Worm (Caenorhabditis elegans) whole organism, L3 larva: ENCODE data around the gene sups-1.

Experiments used
- R02D3.7 ChIP-seq: fragments of 150-350 bp; optimal IDR thresholded peaks from 2 replicates; lab custom pipeline; 2014; ENCODE audit warnings: missing biosample characterization, missing genetic modification characterization
- ZK546.5 ChIP-seq: sonication (generic microtip); optimal IDR thresholded peaks from 2 replicates; lab custom pipeline; 2017; ENCODE audit warnings: missing biosample characterization, missing genetic modification characterization
- aly-2 ChIP-seq: fragments of 150-350 bp; optimal IDR thresholded peaks from 2 replicates; lab custom pipeline; 2014; ENCODE audit warnings: missing biosample characterization, missing genetic modification characterization
- ama-1 ChIP-seq: fragments of 150-350 bp; optimal IDR thresholded peaks from 2 replicates; lab custom pipeline; 2018
- ceh-16 ChIP-seq: sonication (generic microtip); optimal IDR thresholded peaks from 2 replicates; lab custom pipeline; 2017; ENCODE audit warnings: missing biosample characterization, missing genetic modification characterization
- ceh-82 ChIP-seq: fragments of 150-350 bp; optimal IDR thresholded peaks from 2 replicates; lab custom pipeline; 2014; ENCODE audit warnings: missing biosample characterization, missing genetic modification characterization
- ceh-9 ChIP-seq: sonication (generic microtip); optimal IDR thresholded peaks from 2 replicates; lab custom pipeline; 2018; ENCODE audit warnings: missing biosample characterization, missing genetic modification characterization
- daf-12 ChIP-seq: fragments of 150-350 bp; optimal IDR thresholded peaks from 2 replicates; lab custom pipeline; 2014; ENCODE audit warnings: missing biosample characterization, missing genetic modification reagents, missing genetic modification characterization
- elt-1 ChIP-seq: fragments of 150-350 bp; optimal IDR thresholded peaks from 2 replicates; lab custom pipeline; 2014; ENCODE audit warnings: missing biosample characterization, missing genetic modification characterization
- elt-2 ChIP-seq: sonication (generic microtip); optimal IDR thresholded peaks from 2 replicates; lab custom pipeline; 2016; ENCODE audit warnings: missing genetic modification reagents, mild to moderate bottlenecking, missing genetic modification characterization, missing compliant biosample characterization
- fkh-10 ChIP-seq: sonication (generic microtip); optimal IDR thresholded peaks from 2 replicates; lab custom pipeline; 2017; ENCODE audit warnings: missing biosample characterization, missing genetic modification reagents, missing genetic modification characterization
- fkh-2 ChIP-seq: fragments of 150-350 bp; optimal IDR thresholded peaks from 2 replicates; lab custom pipeline; 2014; ENCODE audit warnings: missing biosample characterization, missing genetic modification reagents, missing genetic modification characterization
- fos-1 ChIP-seq: fragments of 150-350 bp; optimal IDR thresholded peaks from 2 replicates; lab custom pipeline; 2014; ENCODE audit warnings: missing biosample characterization, missing genetic modification characterization
- hmg-11 ChIP-seq: sonication (generic microtip); optimal IDR thresholded peaks from 2 replicates; lab custom pipeline; 2016; ENCODE audit warnings: missing genetic modification characterization, missing compliant biosample characterization
- jun-1 ChIP-seq: fragments of 150-350 bp; optimal IDR thresholded peaks from 2 replicates; lab custom pipeline; 2014; ENCODE audit warnings: missing biosample characterization, missing genetic modification reagents, missing genetic modification characterization
- lin-15B ChIP-seq: fragments of 150-350 bp; optimal IDR thresholded peaks from 2 replicates; lab custom pipeline; 2014; ENCODE audit warnings: missing biosample characterization, missing genetic modification characterization
- lin-39 ChIP-seq: fragments of 150-350 bp; optimal IDR thresholded peaks from 2 replicates; lab custom pipeline; 2018; ENCODE audit warnings: missing biosample characterization, missing genetic modification reagents, missing genetic modification characterization
- lsy-12 ChIP-seq: sonication (generic microtip); optimal IDR thresholded peaks from 2 replicates; lab custom pipeline; 2016; ENCODE audit warnings: mild to moderate bottlenecking, missing genetic modification characterization, missing compliant biosample characterization
- mdl-1 ChIP-seq: fragments of 150-350 bp; optimal IDR thresholded peaks from 2 replicates; lab custom pipeline; 2014; ENCODE audit warnings: missing biosample characterization, missing genetic modification characterization
- nfya-1 ChIP-seq: sonication (generic microtip); optimal IDR thresholded peaks from 2 replicates; lab custom pipeline; 2017; ENCODE audit warnings: missing genetic modification characterization, mild to moderate bottlenecking, missing compliant biosample characterization, antibody characterized with exemption, moderate library complexity; ENCODE audit not compliant: insufficient read depth
- nhr-23 ChIP-seq: fragments of 150-350 bp; optimal IDR thresholded peaks from 2 replicates; lab custom pipeline; 2014; ENCODE audit warnings: missing biosample characterization, missing genetic modification reagents, missing genetic modification characterization
- nhr-25 ChIP-seq: sonication (generic microtip); optimal IDR thresholded peaks from 2 replicates; lab custom pipeline; 2017; ENCODE audit warnings: missing biosample characterization, missing genetic modification characterization
- nhr-28 ChIP-seq: fragments of 150-350 bp; optimal IDR thresholded peaks from 2 replicates; lab custom pipeline; 2014; ENCODE audit warnings: missing biosample characterization, missing genetic modification characterization
- nhr-43 ChIP-seq: sonication (generic microtip); optimal IDR thresholded peaks from 2 replicates; lab custom pipeline; 2016; ENCODE audit warnings: mild to moderate bottlenecking, missing genetic modification characterization, missing compliant biosample characterization; ENCODE audit not compliant: poor library complexity, severe bottlenecking
- nhr-67 ChIP-seq: fragments of 150-350 bp; optimal IDR thresholded peaks from 2 replicates; lab custom pipeline; 2014; ENCODE audit warnings: missing biosample characterization, missing genetic modification characterization
- nhr-77 ChIP-seq: fragments of 150-350 bp; optimal IDR thresholded peaks from 2 replicates; lab custom pipeline; 2014; ENCODE audit warnings: missing biosample characterization, missing genetic modification characterization
- pha-4 ChIP-seq: fragments of 150-350 bp; optimal IDR thresholded peaks from 2 replicates; lab custom pipeline; 2014; ENCODE audit warnings: missing biosample characterization, missing genetic modification reagents, missing genetic modification characterization
- sea-2 ChIP-seq: fragments of 150-350 bp; sonication (generic microtip); optimal IDR thresholded peaks from 4 replicates; lab custom pipeline; 2014; ENCODE audit warnings: missing biosample characterization, missing genetic modification reagents, missing genetic modification characterization
- skn-1 ChIP-seq: fragments of 150-350 bp; optimal IDR thresholded peaks from 2 replicates; lab custom pipeline; 2014; ENCODE audit warnings: missing biosample characterization, missing genetic modification characterization
- snpc-4 ChIP-seq: fragments of 150-350 bp; optimal IDR thresholded peaks from 2 replicates; lab custom pipeline; 2014; ENCODE audit warnings: missing biosample characterization, missing genetic modification characterization
- tbx-2 ChIP-seq: sonication (generic microtip); optimal IDR thresholded peaks from 2 replicates; lab custom pipeline; 2016; ENCODE audit warnings: mild to moderate bottlenecking, missing genetic modification characterization, missing compliant biosample characterization
- zag-1 ChIP-seq: fragments of 150-350 bp; optimal IDR thresholded peaks from 2 replicates; lab custom pipeline; 2014; ENCODE audit warnings: missing biosample characterization, missing genetic modification characterization
- ztf-11 ChIP-seq: fragments of 150-350 bp; optimal IDR thresholded peaks from 2 replicates; lab custom pipeline; 2014; ENCODE audit warnings: missing biosample characterization, missing genetic modification characterization
- ztf-4 ChIP-seq: fragments of 150-350 bp; optimal IDR thresholded peaks from 2 replicates; lab custom pipeline; 2014; ENCODE audit warnings: missing biosample characterization, missing genetic modification characterization

Gene sups-1

DNA sequence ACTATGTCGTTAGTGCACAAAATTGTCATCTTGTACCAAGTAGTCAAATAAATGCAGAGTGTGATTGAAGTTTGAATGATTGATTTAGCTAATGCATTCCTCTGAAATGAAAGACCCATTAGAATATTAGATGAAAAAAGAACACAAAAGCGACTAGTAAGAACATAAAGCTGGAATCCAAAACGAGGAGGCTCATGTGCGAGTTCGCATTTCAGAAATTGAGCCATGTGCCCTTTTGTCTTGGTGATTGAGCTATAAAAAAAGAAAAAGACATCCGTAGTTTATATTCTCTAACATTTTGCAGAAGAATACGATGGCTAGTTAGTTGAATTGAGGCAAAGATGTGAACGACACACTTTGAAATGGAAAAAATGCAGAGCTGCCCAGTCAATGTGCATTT, 2.5 kb upstream of the sups-1 start, which contains the start of gene F22F4.4:
F22F4.4 (minus strand) TSS at position 101 of the 400 bp plus-strand sequence.
- TF ChIP-seq aly-2 (tag; lab: Kevin White, UChicago) (no peak), lsy-12 (tag; lab: Kevin White, UChicago) (no peak), ZK546.5 (tag; lab: Kevin White, UChicago) (no peak), snpc-4 (tag; lab: Kevin White, UChicago) (no peak), tbx-2 (no peak), ztf-4 (tag; lab: Kevin White, UChicago) (no peak), R02D3.7 (no peak), hmg-11 (no peak), daf-12 (no peak), zag-1 (no peak), pha-4 (tag; lab: Kevin White, UChicago) (no peak), nhr-77 (tag; lab: Kevin White, UChicago) (no peak), lin-15B (tag; lab: Kevin White, UChicago) (no peak)

DNA sequence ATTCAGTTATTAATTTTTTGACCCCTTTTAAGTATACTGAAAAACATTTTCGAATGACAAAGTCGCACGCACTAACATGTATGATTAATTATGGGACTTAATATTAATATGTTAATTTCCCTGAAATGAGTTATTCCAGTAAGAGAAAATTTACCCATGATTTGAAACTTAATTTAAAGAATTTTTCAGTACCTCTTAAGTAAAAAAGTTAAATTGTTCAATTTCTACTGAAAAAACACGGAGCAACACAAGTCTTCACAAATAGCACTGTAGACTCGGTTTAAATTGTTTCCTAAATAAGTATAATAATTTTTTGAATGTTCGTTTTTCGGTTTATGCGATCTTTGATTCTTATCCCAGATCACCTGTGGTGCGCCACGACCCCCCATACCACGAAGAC, 1.5 kb upstream of the sups-1 start:
- no peak for TF ChIP-seq ZK546.5 (tag; lab: Kevin White, UChicago)
- TF ChIP-seq nhr-25 (tag; lab: Kevin White, UChicago): no peak

- TF ChIP-seq nhr-43 (tag; lab: Kevin White, UChicago) (peak; percentile 41), zag-1 (no peak), ZK546.5 (tag; lab: Kevin White, UChicago) (no peak)
Measured at ce11 chrX:6004315-6004714, 362 bp downstream of the sups-1 start.

ce11 chrX:6010573-6010972, 6.6 kb downstream of the sups-1 start, which contains the start of gene C09B8.3:
Gene C09B8.3, minus strand, starts transcription at chrX:6010673.
- no peak for TF ChIP-seq nhr-77 (tag; lab: Kevin White, UChicago)
- no peak for TF ChIP-seq skn-1
- no peak for TF ChIP-seq nhr-23 (tag; lab: Kevin White, UChicago)
- TF ChIP-seq elt-2: no peak
- TF ChIP-seq zag-1: no peak
- TF ChIP-seq ZK546.5 (tag; lab: Kevin White, UChicago): no peak
- no peak for TF ChIP-seq ceh-82 (tag; lab: Kevin White, UChicago)
- no peak for TF ChIP-seq fkh-10 (GFP tag; lab: Kevin White, UChicago)
- TF ChIP-seq fkh-2 (tag; lab: Kevin White, UChicago): no peak
- TF ChIP-seq ceh-9 (tag; lab: Kevin White, UChicago): no peak
- TF ChIP-seq hmg-11: no peak

DNA sequence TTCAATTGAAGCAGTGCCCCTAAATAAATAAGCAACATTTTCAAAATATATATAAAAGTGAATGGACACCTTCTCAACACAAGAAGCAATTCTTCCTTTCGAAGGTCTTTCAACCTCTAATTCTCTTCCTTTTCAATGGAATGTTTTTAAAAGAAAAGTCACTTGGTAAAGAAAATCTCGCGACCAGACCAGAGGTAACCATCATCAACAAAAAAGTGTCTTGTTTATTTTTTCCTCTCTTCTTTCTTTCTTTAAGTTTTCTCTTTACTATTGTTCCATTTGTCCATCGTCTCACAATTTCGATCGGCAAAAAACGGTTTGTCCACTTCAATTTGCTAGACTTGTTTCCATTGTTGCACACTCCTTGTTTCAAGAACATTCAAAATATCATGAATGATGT, 11.1 kb downstream of the sups-1 start, which contains the start of gene C09B8.8:
C09B8.8 (plus strand) TSS at position 397 of the 400 bp plus-strand sequence.
- TF ChIP-seq sea-2 (GFP tag; lab: Kevin White, UChicago): no peak
- peak; percentile 81 for TF ChIP-seq pha-4 (tag; lab: Kevin White, UChicago)
- TF ChIP-seq nhr-77 (tag; lab: Kevin White, UChicago): no peak
- no peak for TF ChIP-seq nhr-23 (tag; lab: Kevin White, UChicago)
- TF ChIP-seq hmg-11: no peak
- TF ChIP-seq nhr-25 (tag; lab: Kevin White, UChicago): no peak
- TF ChIP-seq lin-39 (tag; lab: Kevin White, UChicago): no peak
- no peak for TF ChIP-seq lin-15B (tag; lab: Kevin White, UChicago)

DNA sequence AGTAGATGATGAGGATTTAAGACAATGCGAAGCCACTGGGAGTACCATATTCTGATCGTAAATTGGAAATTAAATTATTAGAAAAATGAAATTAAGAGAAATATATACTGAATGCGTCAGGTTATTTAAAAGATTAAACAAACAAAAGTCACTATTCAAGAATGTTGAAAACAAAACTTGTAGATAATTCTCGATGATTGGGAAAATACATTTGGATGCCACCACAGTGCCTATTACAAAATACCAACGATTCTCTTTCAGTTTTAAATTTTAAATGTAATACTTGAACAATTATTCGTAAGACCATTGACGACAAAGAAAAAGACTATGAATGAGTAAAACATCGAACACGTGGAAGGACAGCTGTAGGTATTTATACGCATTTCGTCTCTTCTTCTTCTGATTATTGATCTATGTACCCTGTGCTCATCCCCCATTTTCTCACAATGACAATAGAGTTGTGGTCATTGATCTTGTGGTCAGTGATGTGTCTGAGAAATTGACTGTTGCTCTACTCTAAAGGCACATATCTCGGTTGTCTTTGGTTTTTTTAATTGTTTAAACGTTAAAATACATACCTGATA, 16.0 kb downstream of the sups-1 start, which contains the start of gene C09B8.4:
C09B8.4 (minus strand) TSS at position 51 of the 584 bp plus-strand sequence.
- TF ChIP-seq nhr-28 (tag; lab: Kevin White, UChicago) (no peak), ceh-16 (tag; lab: Kevin White, UChicago) (no peak), elt-2 (no peak), lsy-12 (tag; lab: Kevin White, UChicago) (no peak), jun-1 (tag; lab: Kevin White, UChicago) (no peak), ztf-11 (no peak), nhr-77 (tag; lab: Kevin White, UChicago) (no peak), nhr-67 (tag; lab: Kevin White, UChicago) (no peak), nfya-1 (tag; lab: Kevin White, UChicago) (no peak), elt-1 (no peak), fos-1 (tag; lab: Kevin White, UChicago) (no peak), ama-1 (lab: Kevin White, UChicago) (no peak), mdl-1 (tag; lab: Kevin White, UChicago) (no peak), ZK546.5 (tag; lab: Kevin White, UChicago) (no peak), ceh-9 (tag; lab: Kevin White, UChicago) (no peak), lin-39 (tag; lab: Kevin White, UChicago) (no peak)
